Worm (Caenorhabditis elegans): ENCODE measurements around the gene C07A9.9.

- TF ChIP-seq lin-15B (tag; optimal IDR thresholded peaks at IDR 0.05) = no peak
- no peak for TF ChIP-seq sea-2 (GFP tag; optimal IDR thresholded peaks at IDR 0.05)
- no peak for TF ChIP-seq nfya-1 (tag; optimal IDR thresholded peaks at IDR 0.05; ENCODE audit: insufficient read depth)
These were observed 52.3 kb downstream of the C07A9.9 start for ce11 chrIII:9615114-9615513.

All from whole organism, L3 larva.